Fruit fly (Drosophila melanogaster) whole organism, wandering third instar larva: ENCODE measurements around the gene ph-d.

Experiments
- Abd-B ChIP-seq: fragments of >200 bp; optimal IDR thresholded peaks from 2 replicates; lab custom pipeline; 2017; ENCODE audit warnings: missing biosample characterization, missing genetic modification characterization
- Dfd ChIP-seq: fragments of >200 bp; optimal IDR thresholded peaks from 2 replicates; lab custom pipeline; 2017; ENCODE audit warnings: missing biosample characterization, missing genetic modification characterization
- Dif ChIP-seq: fragments of 200-275, 200-300 bp; sonication (Bioruptor generic); optimal IDR thresholded peaks from 2 replicates; lab custom pipeline; 2018; ENCODE audit warnings: missing biosample characterization, missing genetic modification characterization; ENCODE audit not compliant: partially characterized antibody
- GATAd ChIP-seq: sonication (Bioruptor generic); optimal IDR thresholded peaks from 2 replicates; lab custom pipeline; 2016; ENCODE audit warnings: missing biosample characterization, missing genetic modification characterization
- HLH106 ChIP-seq: fragments of 200-800 bp; optimal IDR thresholded peaks from 3 replicates; lab custom pipeline; 2019; ENCODE audit warnings: missing biosample characterization, mild to moderate bottlenecking, missing genetic modification characterization, moderate library complexity
- Hnf4 ChIP-seq: fragments of 200-800 bp; sonication (Bioruptor generic); optimal IDR thresholded peaks from 2 replicates; lab custom pipeline; 2016; ENCODE audit warnings: missing biosample characterization, mild to moderate bottlenecking, missing genetic modification characterization
- OdsH ChIP-seq: fragments of 200-800 bp; sonication (Bioruptor generic); optimal IDR thresholded peaks from 2 replicates; lab custom pipeline; 2016; ENCODE audit warnings: missing biosample characterization, mild to moderate bottlenecking, missing genetic modification characterization
- br ChIP-seq: fragments of 200-800 bp; sonication (Bioruptor generic); optimal IDR thresholded peaks from 2 replicates; lab custom pipeline; 2016; ENCODE audit warnings: missing biosample characterization, missing genetic modification characterization
- foxo ChIP-seq, 2 experiments: fragments of 200-800 bp; sonication (Bioruptor generic); optimal IDR thresholded peaks; 2 replicates in 1 of 2; 3 replicates in 1 of 2; lab custom pipeline; 2016 to 2017; ENCODE audit warnings: missing biosample characterization in 2 of 2, missing genetic modification characterization in 2 of 2
- fru ChIP-seq: fragments of 200-800 bp; sonication (Bioruptor generic); optimal IDR thresholded peaks from 3 replicates; lab custom pipeline; 2016; ENCODE audit warnings: missing biosample characterization, mild to moderate bottlenecking, missing genetic modification characterization
- pan ChIP-seq: fragments of >200 bp; optimal IDR thresholded peaks from 2 replicates; lab custom pipeline; 2017

- TF ChIP-seq Hnf4 (no peak), OdsH (GFP tag; lab: Kevin White, UChicago) (no peak), GATAd (GFP tag; lab: Kevin White, UChicago) (no peak), Abd-B (GFP tag; lab: Kevin White, UChicago) (no peak), foxo (GFP tag; optimal IDR thresholded peaks at IDR 0.05; lab: Kevin White, UChicago) (no peak), HLH106 (tag; lab: Kevin White, UChicago) (no peak), fru (no peak), br (GFP tag; lab: Kevin White, UChicago) (no peak), pan (no peak), Dfd (no peak), Dif (GFP tag; lab: Kevin White, UChicago) (no peak)
Measured at dm6 chrX:2098267-2098666, 24.8 kb downstream of the ph-d start.
